Worm (Caenorhabditis elegans) whole organism, mixed stage, embryonic: Measurements from ENCODE around the gene Y64H9A.2.

Experiments
- M03D4.4 ChIP-seq: sonication (generic microtip); optimal IDR thresholded peaks from 2 replicates; lab custom pipeline; 2017; ENCODE audit warnings: mild to moderate bottlenecking, missing genetic modification characterization, missing compliant biosample characterization
- bed-3 ChIP-seq: fragments of 200-800 bp; sonication (Bioruptor generic); optimal IDR thresholded peaks from 3 replicates; lab custom pipeline; 2018; ENCODE audit warnings: mild to moderate bottlenecking, missing genetic modification characterization, moderate library complexity, missing compliant biosample characterization
- ceh-39 ChIP-seq: fragments of 150-350 bp; optimal IDR thresholded peaks from 2 replicates; lab custom pipeline; 2014; ENCODE audit warnings: missing biosample characterization, missing genetic modification characterization
- ceh-43 ChIP-seq: fragments of 200-800 bp; sonication (Bioruptor generic); optimal IDR thresholded peaks from 2 replicates; lab custom pipeline; 2018; ENCODE audit warnings: mild to moderate bottlenecking, missing genetic modification characterization, moderate library complexity, missing compliant biosample characterization
- ceh-83 ChIP-seq: fragments of 200-800 bp; sonication (Bioruptor generic); optimal IDR thresholded peaks from 2 replicates; lab custom pipeline; 2018; ENCODE audit warnings: mild to moderate bottlenecking, missing genetic modification characterization, missing compliant biosample characterization
- drap-1 ChIP-seq: fragments of 200-800 bp; sonication (Bioruptor generic); optimal IDR thresholded peaks from 3 replicates; lab custom pipeline; 2018; ENCODE audit warnings: mild to moderate bottlenecking, missing genetic modification characterization, missing compliant biosample characterization
- elt-3 ChIP-seq: fragments of 150-350 bp; optimal IDR thresholded peaks from 2 replicates; lab custom pipeline; 2014; ENCODE audit warnings: missing biosample characterization, missing genetic modification characterization
- flh-1 ChIP-seq: fragments of 200-800 bp; sonication (Bioruptor generic); optimal IDR thresholded peaks from 2 replicates; lab custom pipeline; 2018; ENCODE audit warnings: mild to moderate bottlenecking, missing genetic modification characterization, moderate library complexity, missing compliant biosample characterization
- ham-2 ChIP-seq: fragments of 200-800 bp; sonication (Bioruptor generic); optimal IDR thresholded peaks from 2 replicates; lab custom pipeline; 2018; ENCODE audit warnings: mild to moderate bottlenecking, missing genetic modification characterization, missing compliant biosample characterization
- hlh-1 ChIP-seq: fragments of 150-350 bp; optimal IDR thresholded peaks from 2 replicates; lab custom pipeline; 2014; ENCODE audit warnings: missing biosample characterization, missing genetic modification reagents, missing genetic modification characterization
- lin-32 ChIP-seq: fragments of 200-800 bp; sonication (Bioruptor generic); optimal IDR thresholded peaks from 2 replicates; lab custom pipeline; 2018; ENCODE audit warnings: mild to moderate bottlenecking, missing genetic modification characterization, missing compliant biosample characterization
- lsy-2 ChIP-seq: fragments of 150-350 bp; optimal IDR thresholded peaks from 2 replicates; lab custom pipeline; 2014; ENCODE audit warnings: missing biosample characterization, missing genetic modification characterization
- mab-5 ChIP-seq: fragments of 150-350 bp; optimal IDR thresholded peaks from 2 replicates; lab custom pipeline; 2014; ENCODE audit warnings: missing biosample characterization, missing genetic modification characterization
- mep-1 ChIP-seq: fragments of 150-350 bp; optimal IDR thresholded peaks from 2 replicates; lab custom pipeline; 2017; ENCODE audit warnings: missing biosample characterization, missing genetic modification reagents, missing genetic modification characterization, inconsistent platforms
- nhr-12 ChIP-seq: fragments of 150-350 bp; optimal IDR thresholded peaks from 2 replicates; lab custom pipeline; 2014; ENCODE audit warnings: missing biosample characterization, missing genetic modification characterization
- nhr-2 ChIP-seq: fragments of 150-350 bp; optimal IDR thresholded peaks from 2 replicates; lab custom pipeline; 2014; ENCODE audit warnings: missing biosample characterization, missing genetic modification characterization
- nhr-237 ChIP-seq: fragments of 150-350 bp; optimal IDR thresholded peaks from 2 replicates; lab custom pipeline; 2014; ENCODE audit warnings: missing biosample characterization, missing genetic modification characterization
- nhr-28 ChIP-seq: fragments of 150-350 bp; optimal IDR thresholded peaks from 2 replicates; lab custom pipeline; 2014; ENCODE audit warnings: missing biosample characterization, missing genetic modification characterization
- nhr-76 ChIP-seq: sonication (generic microtip); optimal IDR thresholded peaks from 2 replicates; lab custom pipeline; 2017; ENCODE audit warnings: missing biosample characterization, missing genetic modification characterization
- pha-4 ChIP-seq: fragments of 150-350 bp; optimal IDR thresholded peaks from 2 replicates; lab custom pipeline; 2018; ENCODE audit warnings: missing biosample characterization, missing genetic modification reagents, missing genetic modification characterization
- sem-2 ChIP-seq: fragments of 200-800 bp; sonication (Bioruptor generic); optimal IDR thresholded peaks from 2 replicates; lab custom pipeline; 2018; ENCODE audit warnings: mild to moderate bottlenecking, missing genetic modification characterization, missing compliant biosample characterization
- snpc-4 ChIP-seq: fragments of 150-350 bp; optimal IDR thresholded peaks from 2 replicates; lab custom pipeline; 2014; ENCODE audit warnings: missing biosample characterization, missing genetic modification characterization
- tbx-8 ChIP-seq: fragments of 200-800 bp; sonication (Bioruptor generic); optimal IDR thresholded peaks from 2 replicates; lab custom pipeline; 2018; ENCODE audit warnings: mild to moderate bottlenecking, missing genetic modification characterization, moderate library complexity, missing compliant biosample characterization
- unc-120 ChIP-seq: sonication (generic microtip); optimal IDR thresholded peaks from 2 replicates; lab custom pipeline; 2017; ENCODE audit warnings: missing genetic modification characterization, missing compliant biosample characterization; ENCODE audit not compliant: poor library complexity, severe bottlenecking
- unc-39 ChIP-seq: fragments of 150-350 bp; optimal IDR thresholded peaks from 2 replicates; lab custom pipeline; 2014; ENCODE audit warnings: missing biosample characterization, missing genetic modification characterization
- unc-62 ChIP-seq: fragments of 150-350 bp; optimal IDR thresholded peaks from 2 replicates; lab custom pipeline; 2014; ENCODE audit warnings: missing biosample characterization, missing genetic modification reagents, missing genetic modification characterization
- zip-8 ChIP-seq: fragments of 150-350 bp; optimal IDR thresholded peaks from 2 replicates; lab custom pipeline; 2014; ENCODE audit warnings: missing biosample characterization, missing genetic modification characterization
- ztf-11 ChIP-seq: fragments of 150-350 bp; optimal IDR thresholded peaks from 2 replicates; lab custom pipeline; 2014; ENCODE audit warnings: missing biosample characterization, missing genetic modification characterization

Gene Y64H9A.2

DNA sequence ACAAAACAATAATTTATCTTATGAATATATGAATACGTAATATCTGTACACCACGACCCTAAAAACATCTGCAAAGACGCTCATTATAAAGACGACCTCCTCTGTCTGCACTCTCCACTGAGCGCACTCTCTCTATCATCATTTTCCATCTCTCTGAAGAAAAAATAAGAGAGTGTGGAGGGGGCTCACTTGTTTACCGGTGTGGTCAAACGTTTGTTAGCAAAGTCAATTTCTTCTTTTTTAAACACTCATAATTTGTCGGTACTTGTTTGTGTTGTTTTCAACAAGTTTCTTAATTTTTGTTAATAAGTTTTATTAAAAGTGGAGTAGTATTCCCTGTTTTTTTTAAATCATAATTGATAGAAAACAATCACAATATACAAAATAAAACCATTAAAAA is 42.4 kb downstream of the Y64H9A.2 start:
- TF ChIP-seq nhr-237 (tag; lab: Kevin White, UChicago) (no peak), mep-1 (peak; percentile 14)

DNA sequence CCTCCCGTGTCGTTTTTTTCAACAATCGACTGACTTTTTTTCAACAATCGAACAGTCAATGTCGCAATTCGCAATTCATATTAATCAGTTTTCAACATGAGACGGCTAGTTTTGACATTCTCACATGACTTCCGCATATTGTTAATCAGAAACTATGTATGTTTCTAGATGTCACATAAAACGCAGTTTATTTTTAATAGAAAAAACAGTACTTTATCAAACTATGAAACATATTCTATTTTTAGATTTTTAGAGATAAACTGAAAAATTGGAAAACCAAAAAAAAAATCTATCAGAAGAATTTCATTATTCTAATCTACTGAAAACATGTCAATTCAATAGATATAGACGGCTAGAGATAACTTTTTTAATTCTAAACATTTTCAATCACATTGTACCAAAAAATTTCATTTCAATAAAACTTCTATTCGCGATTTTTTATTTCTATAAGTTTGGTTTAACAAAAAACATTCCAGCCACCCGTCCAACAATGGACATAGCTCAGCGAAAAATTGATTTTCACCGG is 43.7 kb downstream of the Y64H9A.2 start, which contains the start of gene pnk-4:
pnk-4 (plus strand) TSS at position 476 of the 526 bp plus-strand sequence.
- TF ChIP-seq flh-1 (GFP tag; lab: Kevin White, UChicago) = no peak
- no peak for TF ChIP-seq ceh-39
- TF ChIP-seq unc-120 = no peak
- no peak for TF ChIP-seq elt-3
- TF ChIP-seq drap-1 (GFP tag; lab: Kevin White, UChicago) = no peak
- TF ChIP-seq lsy-2 (tag; lab: Kevin White, UChicago) = no peak
- no peak for TF ChIP-seq bed-3 (GFP tag; lab: Kevin White, UChicago)
- no peak for TF ChIP-seq nhr-237 (tag; lab: Kevin White, UChicago)
- no peak for TF ChIP-seq unc-39 (tag; lab: Kevin White, UChicago)
- no peak for TF ChIP-seq mab-5 (tag; lab: Kevin White, UChicago)
- TF ChIP-seq lin-32 (GFP tag; lab: Kevin White, UChicago) = no peak
- no peak for TF ChIP-seq ztf-11 (tag; lab: Kevin White, UChicago)
- TF ChIP-seq M03D4.4 = no peak
- TF ChIP-seq unc-62 (GFP tag; lab: Kevin White, UChicago) = no peak

DNA sequence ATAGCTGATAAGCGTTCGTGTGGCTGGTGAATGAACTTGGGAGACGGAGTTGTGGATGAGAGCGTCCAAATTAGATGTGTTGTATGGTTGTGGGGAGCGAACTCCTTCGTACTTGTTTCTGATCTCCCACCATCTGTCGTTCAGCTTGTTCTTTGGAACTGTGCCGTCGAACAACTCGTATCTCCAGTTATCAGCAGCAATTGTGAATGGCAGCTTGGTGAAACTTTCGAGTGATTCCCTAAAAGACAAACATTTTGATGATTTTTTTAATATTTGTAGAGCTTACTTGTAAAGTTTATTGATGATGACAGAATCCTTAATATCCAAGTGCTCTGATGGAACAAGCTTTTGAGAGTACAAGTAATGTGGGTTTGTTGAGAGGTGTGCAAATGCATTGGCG is 50.2 kb downstream of the Y64H9A.2 start:
- TF ChIP-seq nhr-28 = no peak
- no peak for TF ChIP-seq nhr-76 (tag; lab: Kevin White, UChicago)
- no peak for TF ChIP-seq nhr-12 (tag; lab: Kevin White, UChicago)
- no peak for TF ChIP-seq snpc-4 (tag; lab: Kevin White, UChicago)
- no peak for TF ChIP-seq nhr-2
- TF ChIP-seq sem-2 (GFP tag; lab: Kevin White, UChicago) = no peak
- TF ChIP-seq ceh-43 (GFP tag; lab: Kevin White, UChicago) = no peak
- TF ChIP-seq flh-1 (GFP tag; lab: Kevin White, UChicago) = no peak
- no peak for TF ChIP-seq unc-39 (tag; lab: Kevin White, UChicago)
- no peak for TF ChIP-seq hlh-1 (tag; lab: Kevin White, UChicago)
- TF ChIP-seq zip-8 (tag; lab: Kevin White, UChicago) = no peak
- no peak for TF ChIP-seq tbx-8 (GFP tag; lab: Kevin White, UChicago)
- TF ChIP-seq ceh-83 (GFP tag; lab: Kevin White, UChicago) = no peak
- no peak for TF ChIP-seq pha-4 (tag; lab: Kevin White, UChicago)
- TF ChIP-seq drap-1 (GFP tag; lab: Kevin White, UChicago) = no peak
- TF ChIP-seq ham-2 (GFP tag; lab: Kevin White, UChicago) = no peak
